Worm (Caenorhabditis elegans): ENCODE results near the gene H04J21.4.

Gene H04J21.4

ce11 chrIII:2331033-2331625 is 37.2 kb downstream of the H04J21.4 start, which contains the start of the genes Y54F10BM.13 and ppm-1.D:
Gene Y54F10BM.13 (minus strand): TSS chrIII:2331083.
Gene ppm-1.D (plus strand): TSS chrIII:2331572.
- TF ChIP-seq ZK546.5 (tag; optimal IDR thresholded peaks at IDR 0.05) (no peak), zag-1 (tag; optimal IDR thresholded peaks at IDR 0.05) (no peak), lin-39 (tag; optimal IDR thresholded peaks at IDR 0.05) (peak; percentile 2), nhr-77 (tag; optimal IDR thresholded peaks at IDR 0.05) (no peak), elt-1 (tag; optimal IDR thresholded peaks at IDR 0.05) (no peak), hmg-11 (tag; optimal IDR thresholded peaks at IDR 0.05) (peak; percentile 8), nhr-67 (tag; optimal IDR thresholded peaks at IDR 0.05) (no peak), nhr-237 (tag; optimal IDR thresholded peaks at IDR 0.05) (no peak), unc-39 (tag; optimal IDR thresholded peaks at IDR 0.05) (no peak), nhr-28 (tag; optimal IDR thresholded peaks at IDR 0.05) (no peak), ztf-4 (tag; optimal IDR thresholded peaks at IDR 0.05) (no peak), nfya-1 (tag; optimal IDR thresholded peaks at IDR 0.05; ENCODE audit: insufficient read depth) (peak; percentile 30), ceh-9 (tag; optimal IDR thresholded peaks at IDR 0.05) (no peak), ceh-28 (tag; optimal IDR thresholded peaks at IDR 0.05) (no peak), lin-15B (tag; optimal IDR thresholded peaks at IDR 0.05) (peak; percentile 73), nhr-12 (tag; optimal IDR thresholded peaks at IDR 0.05) (no peak), fkh-2 (tag; optimal IDR thresholded peaks at IDR 0.05) (no peak), eor-1 (tag; optimal IDR thresholded peaks at IDR 0.05) (no peak)

- TF ChIP-seq nhr-28 (tag; optimal IDR thresholded peaks at IDR 0.05): no peak
- no peak for TF ChIP-seq ceh-9 (tag; optimal IDR thresholded peaks at IDR 0.05)
- no peak for TF ChIP-seq lsy-12 (tag; optimal IDR thresholded peaks at IDR 0.05)
- no peak for TF ChIP-seq fos-1 (tag; optimal IDR thresholded peaks at IDR 0.05)
- TF ChIP-seq ztf-11 (tag; optimal IDR thresholded peaks at IDR 0.05): no peak
- TF ChIP-seq mml-1 (tag; optimal IDR thresholded peaks at IDR 0.05): no peak
- no peak for TF ChIP-seq mdl-1 (tag; optimal IDR thresholded peaks at IDR 0.05)
- no peak for TF ChIP-seq eor-1 (tag; optimal IDR thresholded peaks at IDR 0.05)
- no peak for TF ChIP-seq ceh-16 (tag; optimal IDR thresholded peaks at IDR 0.05)
- no peak for TF ChIP-seq tbx-2 (tag; optimal IDR thresholded peaks at IDR 0.05)
- no peak for TF ChIP-seq hmg-11 (tag; optimal IDR thresholded peaks at IDR 0.05)
- no peak for TF ChIP-seq ceh-28 (tag; optimal IDR thresholded peaks at IDR 0.05)
- no peak for TF ChIP-seq fkh-2 (tag; optimal IDR thresholded peaks at IDR 0.05)
- TF ChIP-seq nhr-11 (tag; optimal IDR thresholded peaks at IDR 0.05): no peak
- no peak for TF ChIP-seq aly-2 (tag; optimal IDR thresholded peaks at IDR 0.05)
- no peak for TF ChIP-seq nhr-12 (tag; optimal IDR thresholded peaks at IDR 0.05)
- no peak for TF ChIP-seq jun-1 (tag; optimal IDR thresholded peaks at IDR 0.05)
- no peak for TF ChIP-seq zag-1 (tag; optimal IDR thresholded peaks at IDR 0.05)
Measured at ce11 chrIII:2330389-2330788, 37.9 kb downstream of the H04J21.4 start.

- TF ChIP-seq fkh-10 (GFP tag; optimal IDR thresholded peaks at IDR 0.05) (no peak), nhr-43 (tag; optimal IDR thresholded peaks at IDR 0.05; ENCODE audit: poor library complexity, severe bottlenecking) (no peak), ceh-16 (tag; optimal IDR thresholded peaks at IDR 0.05) (no peak), nhr-237 (tag; optimal IDR thresholded peaks at IDR 0.05) (no peak), nhr-12 (tag; optimal IDR thresholded peaks at IDR 0.05) (no peak), lin-39 (tag; optimal IDR thresholded peaks at IDR 0.05) (no peak), nhr-67 (tag; optimal IDR thresholded peaks at IDR 0.05) (no peak), nhr-11 (tag; optimal IDR thresholded peaks at IDR 0.05) (no peak), sea-2 (GFP tag; optimal IDR thresholded peaks at IDR 0.05) (no peak), nhr-28 (tag; optimal IDR thresholded peaks at IDR 0.05) (no peak), elt-3 (tag; optimal IDR thresholded peaks at IDR 0.05) (no peak), zag-1 (tag; optimal IDR thresholded peaks at IDR 0.05) (no peak)
Measured at ce11 chrIII:2329336-2329735, 39.0 kb downstream of the H04J21.4 start, which contains the start of gene Y54F10BM.12. Gene Y54F10BM.12 (minus strand): TSS chrIII:2329679.

ce11 chrIII:2328612-2329011 is 39.7 kb downstream of the H04J21.4 start:
- TF ChIP-seq nhr-23 (tag; optimal IDR thresholded peaks at IDR 0.05): no peak
- TF ChIP-seq lsy-12 (tag; optimal IDR thresholded peaks at IDR 0.05): no peak
- peak; percentile 86 for TF ChIP-seq ceh-28 (tag; optimal IDR thresholded peaks at IDR 0.05)
- TF ChIP-seq R02D3.7 (tag; optimal IDR thresholded peaks at IDR 0.05): no peak
- no peak for TF ChIP-seq ztf-4 (tag; optimal IDR thresholded peaks at IDR 0.05)

ce11 chrIII:2324703-2325102 is 43.6 kb downstream of the H04J21.4 start:
- peak; percentile 89 for TF ChIP-seq nfya-1 (tag; optimal IDR thresholded peaks at IDR 0.05; ENCODE audit: insufficient read depth)
- TF ChIP-seq egl-5 (tag; optimal IDR thresholded peaks at IDR 0.05): no peak

All from whole organism, L3 larva.